Worm (Caenorhabditis elegans) whole organism, L4 larva: ENCODE measurements around the gene har-1.

Source experiments
- F37D6.2 ChIP-seq: sonication (generic microtip); optimal IDR thresholded peaks from 2 replicates; lab custom pipeline; 2016; ENCODE audit warnings: mild to moderate bottlenecking, missing genetic modification characterization, missing compliant biosample characterization
- F49E8.2 ChIP-seq: sonication (generic microtip); optimal IDR thresholded peaks from 2 replicates; lab custom pipeline; 2016; ENCODE audit warnings: missing compliant biosample characterization, mild to moderate bottlenecking, missing genetic modification characterization, borderline replicate concordance
- Y105C5A.15 ChIP-seq: fragments of 200-800 bp; sonication (Bioruptor generic); IDR thresholded peaks from 2 replicates; pipeline ENCODE4 v1.3.6; 2022; ENCODE audit warnings: missing genetic modification characterization, missing compliant biosample characterization
- Y5F2A.4 ChIP-seq: fragments of 200-800 bp; sonication (Bioruptor generic); optimal IDR thresholded peaks from 2 replicates; lab custom pipeline; 2018; ENCODE audit warnings: mild to moderate bottlenecking, missing genetic modification characterization, missing compliant biosample characterization
- ZK546.5 ChIP-seq, 2 experiments: sonication (generic microtip); optimal IDR thresholded peaks; 2 replicates each; lab custom pipeline; 2017; ENCODE audit warnings: missing biosample characterization in 2 of 2, missing genetic modification characterization in 2 of 2
- aha-1 ChIP-seq: fragments of 150-350 bp; peaks from one replicate; lab custom pipeline; 2014; ENCODE audit warnings: missing biosample characterization, missing genetic modification characterization
- arid-1 ChIP-seq: fragments of 200-800 bp; sonication (Bioruptor generic); conservative IDR thresholded peaks from 2 replicates; pipeline ENCODE4 v1.3.6; 2022; ENCODE audit warnings: missing genetic modification reagents, missing genetic modification characterization, missing compliant biosample characterization
- ceh-28 ChIP-seq: fragments of 150-350 bp; optimal IDR thresholded peaks from 2 replicates; lab custom pipeline; 2014; ENCODE audit warnings: missing biosample characterization, missing genetic modification reagents, missing genetic modification characterization
- ceh-32 ChIP-seq: sonication (generic microtip); optimal IDR thresholded peaks from 2 replicates; lab custom pipeline; 2016; ENCODE audit warnings: mild to moderate bottlenecking, missing genetic modification characterization, missing compliant biosample characterization; ENCODE audit not compliant: poor library complexity
- ceh-82 ChIP-seq: sonication (generic microtip); optimal IDR thresholded peaks from 2 replicates; lab custom pipeline; 2017; ENCODE audit warnings: missing biosample characterization, missing genetic modification characterization
- ces-1 ChIP-seq: fragments of 150-350 bp; sonication (generic microtip); optimal IDR thresholded peaks from 4 replicates; lab custom pipeline; 2014; ENCODE audit warnings: missing biosample characterization, missing genetic modification reagents, missing genetic modification characterization
- ctbp-1 ChIP-seq: fragments of 200-800 bp; sonication (Bioruptor generic); IDR thresholded peaks from 2 replicates; pipeline ENCODE4 v1.3.6; 2022; ENCODE audit warnings: missing genetic modification reagents, missing genetic modification characterization, missing compliant biosample characterization
- daf-16 ChIP-seq, 3 experiments: sonication (generic microtip); optimal IDR thresholded peaks; 2 replicates each; lab custom pipeline; 2016 to 2017; ENCODE audit warnings: missing genetic modification characterization in 3 of 3, missing genetic modification reagents in 3 of 3, mild to moderate bottlenecking in 2 of 3, missing compliant biosample characterization in 2 of 3, missing biosample characterization in 1 of 3, moderate library complexity in 1 of 3
- daf-19 ChIP-seq: fragments of 200-800 bp; sonication (Bioruptor generic); conservative IDR thresholded peaks from 2 replicates; pipeline ENCODE4 v1.3.6; 2022; ENCODE audit warnings: missing genetic modification characterization, missing compliant biosample characterization
- daf-8 ChIP-seq: fragments of 200-800 bp; sonication (Bioruptor generic); IDR thresholded peaks from 2 replicates; pipeline ENCODE4 v1.3.6; 2022; ENCODE audit warnings: missing genetic modification characterization, missing compliant biosample characterization
- dmd-8 ChIP-seq: fragments of 200-800 bp; sonication (Bioruptor generic); IDR thresholded peaks from 2 replicates; pipeline ENCODE4 v1.3.6; 2022; ENCODE audit warnings: missing genetic modification characterization, missing compliant biosample characterization
- dpl-1 ChIP-seq: fragments of 150-350 bp; optimal IDR thresholded peaks from 2 replicates; lab custom pipeline; 2014; ENCODE audit warnings: missing biosample characterization, missing genetic modification reagents, missing genetic modification characterization
- egl-27 ChIP-seq: sonication (generic microtip); optimal IDR thresholded peaks from 3 replicates; lab custom pipeline; 2017; ENCODE audit warnings: missing biosample characterization, missing genetic modification reagents, missing genetic modification characterization
- fkh-10 ChIP-seq: fragments of 150-350 bp; optimal IDR thresholded peaks from 2 replicates; lab custom pipeline; 2014; ENCODE audit warnings: missing biosample characterization, missing genetic modification reagents, missing genetic modification characterization
- gei-8 ChIP-seq: fragments of 200-800 bp; sonication (Bioruptor generic); optimal IDR thresholded peaks from 2 replicates; lab custom pipeline; 2018; ENCODE audit warnings: mild to moderate bottlenecking, missing genetic modification characterization, missing compliant biosample characterization
- hlh-11 ChIP-seq: fragments of 200-800 bp; sonication (Bioruptor generic); optimal IDR thresholded peaks from 2 replicates; lab custom pipeline; 2018; ENCODE audit warnings: mild to moderate bottlenecking, missing genetic modification characterization, missing compliant biosample characterization
- hmg-1.1 ChIP-seq: fragments of 200-800 bp; sonication (Bioruptor generic); IDR thresholded peaks from 2 replicates; pipeline ENCODE4 v1.3.6; 2022; ENCODE audit warnings: missing genetic modification reagents, missing genetic modification characterization, missing compliant biosample characterization
- lin-13 ChIP-seq: fragments of 150-350 bp; optimal IDR thresholded peaks from 2 replicates; lab custom pipeline; 2014; ENCODE audit warnings: missing biosample characterization, missing genetic modification reagents, missing genetic modification characterization
- lin-38 ChIP-seq: fragments of 200-800 bp; sonication (Bioruptor generic); IDR thresholded peaks from 2 replicates; pipeline ENCODE4 v1.3.6; 2022; ENCODE audit warnings: missing genetic modification reagents, missing genetic modification characterization, missing compliant biosample characterization
- madf-9 ChIP-seq: fragments of 200-800 bp; sonication (Bioruptor generic); conservative IDR thresholded peaks from 2 replicates; pipeline ENCODE4 v1.3.6; 2022; ENCODE audit warnings: missing genetic modification reagents, missing genetic modification characterization, missing compliant biosample characterization
- mep-1 ChIP-seq: fragments of 150-350 bp; sonication (generic microtip); optimal IDR thresholded peaks from 3 replicates; lab custom pipeline; 2014; ENCODE audit warnings: missing biosample characterization, missing genetic modification characterization
- mxl-3 ChIP-seq: fragments of 200-800 bp; sonication (Bioruptor generic); optimal IDR thresholded peaks from 2 replicates; lab custom pipeline; 2018; ENCODE audit warnings: mild to moderate bottlenecking, missing genetic modification characterization, missing compliant biosample characterization
- nhr-102 ChIP-seq: sonication (generic microtip); optimal IDR thresholded peaks from 2 replicates; lab custom pipeline; 2016; ENCODE audit warnings: mild to moderate bottlenecking, missing genetic modification characterization, moderate library complexity, missing compliant biosample characterization
- nhr-11 ChIP-seq: fragments of 150-350 bp; optimal IDR thresholded peaks from 2 replicates; lab custom pipeline; 2014; ENCODE audit warnings: missing biosample characterization, missing genetic modification characterization
- nhr-111 ChIP-seq: fragments of 200-800 bp; sonication (Bioruptor generic); optimal IDR thresholded peaks from 2 replicates; lab custom pipeline; 2018; ENCODE audit warnings: mild to moderate bottlenecking, missing genetic modification characterization, missing compliant biosample characterization
- nhr-41 ChIP-seq: fragments of 200-800 bp; sonication (Bioruptor generic); IDR thresholded peaks from 2 replicates; pipeline ENCODE4 v1.3.6; 2022; ENCODE audit warnings: missing genetic modification reagents, missing genetic modification characterization, missing compliant biosample characterization
- nhr-48 ChIP-seq: sonication (generic microtip); optimal IDR thresholded peaks from 2 replicates; lab custom pipeline; 2016; ENCODE audit warnings: mild to moderate bottlenecking, missing genetic modification characterization, missing compliant biosample characterization
- nhr-6 ChIP-seq: fragments of 150-350 bp; optimal IDR thresholded peaks from 2 replicates; lab custom pipeline; 2014; ENCODE audit warnings: missing biosample characterization, missing genetic modification characterization
- php-3 ChIP-seq: fragments of 200-800 bp; sonication (Bioruptor generic); IDR thresholded peaks from 2 replicates; pipeline ENCODE4 v1.3.6; 2022; ENCODE audit warnings: missing genetic modification reagents, missing genetic modification characterization, missing compliant biosample characterization
- saeg-2 ChIP-seq: fragments of 200-800 bp; sonication (Bioruptor generic); IDR thresholded peaks from 2 replicates; pipeline ENCODE4 v1.3.6; 2022; ENCODE audit warnings: missing genetic modification reagents, missing genetic modification characterization, missing compliant biosample characterization
- snpc-1.2 ChIP-seq: fragments of 200-800 bp; sonication (Bioruptor generic); IDR thresholded peaks from 2 replicates; pipeline ENCODE4 v1.3.6; 2022; ENCODE audit warnings: missing genetic modification reagents, missing genetic modification characterization, missing compliant biosample characterization
- unc-62 ChIP-seq, 3 experiments: fragments of 150-350 bp in 1 of 3; sonication (generic microtip); optimal IDR thresholded peaks in 2 of 3; peaks in 1 of 3; 1 replicate in 1 of 3; 2 replicates in 2 of 3; lab custom pipeline; 2014 to 2017; ENCODE audit warnings: missing biosample characterization in 3 of 3, missing genetic modification characterization in 3 of 3, missing genetic modification reagents in 3 of 3, missing genotype in 1 of 3
- vab-7 ChIP-seq: fragments of 200-800 bp; sonication (Bioruptor generic); IDR thresholded peaks from 2 replicates; pipeline ENCODE4 v1.3.6; 2022; ENCODE audit warnings: missing genetic modification reagents, missing genetic modification characterization, missing compliant biosample characterization

har-1 gene

ce11 chrIII:4113594-4113993 lies 38.3 kb upstream of the har-1 start:
- TF ChIP-seq unc-62 (GFP tag; optimal IDR thresholded peaks at IDR 0.05 in 1 of 2; lab: Kevin White, UChicago) (peak in 1 of 2 experiments; percentile 70), unc-62 (tag; optimal IDR thresholded peaks at IDR 0.05; lab: Kevin White, UChicago) (no peak), vab-7 (no peak), hmg-1.1 (GFP tag; lab: Robert Waterston, UW) (0 out of 2 replicates have a peak, but pooled peaks have one; percentile 9), nhr-11 (tag; lab: Kevin White, UChicago) (peak; percentile 26), daf-16 (GFP tag; optimal IDR thresholded peaks at IDR 0.05; lab: Kevin White, UChicago) (peak in 1 of 2 experiments; percentile 26), daf-16 (tag; optimal IDR thresholded peaks at IDR 0.05; lab: Kevin White, UChicago) (no peak), hlh-11 (tag; lab: Kevin White, UChicago) (peak; percentile 12)

DNA sequence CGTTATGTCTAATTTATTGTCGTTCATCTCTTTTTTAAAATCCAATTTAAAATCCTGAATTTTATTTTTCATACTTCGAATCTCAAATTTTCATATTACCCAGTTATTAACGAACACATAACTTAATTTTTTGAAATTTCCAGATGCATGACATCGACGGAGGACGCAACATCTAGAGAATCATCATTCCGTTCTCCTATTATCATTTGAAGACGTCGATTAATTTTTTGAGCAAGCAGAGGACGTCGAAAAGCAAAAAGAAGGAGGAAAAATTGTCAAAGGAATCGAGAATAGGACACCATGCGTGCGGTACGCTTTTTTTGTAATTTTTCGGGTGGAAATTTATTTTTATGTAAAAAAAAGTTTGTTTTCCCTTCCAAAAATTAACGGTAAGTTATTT lies 36.8 kb upstream of the har-1 start, which contains the start of gene unc-103:
unc-103 (plus strand) TSS at position 301 of the 400 bp plus-strand sequence.
- no peak for TF ChIP-seq mxl-3 (GFP tag; lab: Kevin White, UChicago)
- no peak for TF ChIP-seq nhr-11 (tag; lab: Kevin White, UChicago)
- TF ChIP-seq F49E8.2 (tag; lab: Kevin White, UChicago), result no peak
- TF ChIP-seq daf-8, result no peak
- TF ChIP-seq arid-1, result no peak
- no peak for TF ChIP-seq ctbp-1 (GFP tag; lab: Robert Waterston, UW)
- no peak for TF ChIP-seq nhr-41
- no peak for TF ChIP-seq F37D6.2 (tag; lab: Kevin White, UChicago)
- TF ChIP-seq madf-9 (GFP tag; lab: Robert Waterston, UW), result no peak
- TF ChIP-seq nhr-102 (tag; lab: Kevin White, UChicago), result no peak
- no peak for TF ChIP-seq fkh-10 (GFP tag; lab: Kevin White, UChicago)
- TF ChIP-seq Y5F2A.4 (GFP tag; lab: Kevin White, UChicago), result no peak
- TF ChIP-seq ceh-28 (tag; lab: Kevin White, UChicago), result no peak
- TF ChIP-seq nhr-111, result no peak
- TF ChIP-seq php-3 (GFP tag; lab: Robert Waterston, UW), result no peak
- TF ChIP-seq snpc-1.2 (GFP tag; lab: Robert Waterston, UW), result no peak

ce11 chrIII:4119736-4120135 lies 32.1 kb upstream of the har-1 start:
- no peak for TF ChIP-seq daf-19 (GFP tag; lab: Robert Waterston, UW)
- TF ChIP-seq ceh-82 (tag; lab: Kevin White, UChicago), result no peak
- no peak for TF ChIP-seq ZK546.5 (tag; optimal IDR thresholded peaks at IDR 0.05; lab: Kevin White, UChicago)
- TF ChIP-seq Y105C5A.15 (GFP tag; lab: Robert Waterston, UW), result no peak
- no peak for TF ChIP-seq mep-1
- no peak for TF ChIP-seq php-3 (GFP tag; lab: Robert Waterston, UW)
- no peak for TF ChIP-seq dpl-1 (GFP tag; lab: Kevin White, UChicago)
- no peak for TF ChIP-seq lin-38 (GFP tag; lab: Robert Waterston, UW)
- TF ChIP-seq fkh-10 (GFP tag; lab: Kevin White, UChicago), result no peak
- TF ChIP-seq dmd-8, result no peak
- TF ChIP-seq aha-1 (tag; lab: Kevin White, UChicago), result peak; percentile 74
- peak; percentile 54 for TF ChIP-seq ces-1

- TF ChIP-seq mxl-3 (GFP tag; lab: Kevin White, UChicago), result no peak
- TF ChIP-seq aha-1 (tag; lab: Kevin White, UChicago), result peak; percentile 66
- no peak for TF ChIP-seq madf-9 (GFP tag; lab: Robert Waterston, UW)
- no peak for TF ChIP-seq lin-13
These were observed 31.5 kb upstream of the har-1 start for ce11 chrIII:4120386-4120785.

DNA sequence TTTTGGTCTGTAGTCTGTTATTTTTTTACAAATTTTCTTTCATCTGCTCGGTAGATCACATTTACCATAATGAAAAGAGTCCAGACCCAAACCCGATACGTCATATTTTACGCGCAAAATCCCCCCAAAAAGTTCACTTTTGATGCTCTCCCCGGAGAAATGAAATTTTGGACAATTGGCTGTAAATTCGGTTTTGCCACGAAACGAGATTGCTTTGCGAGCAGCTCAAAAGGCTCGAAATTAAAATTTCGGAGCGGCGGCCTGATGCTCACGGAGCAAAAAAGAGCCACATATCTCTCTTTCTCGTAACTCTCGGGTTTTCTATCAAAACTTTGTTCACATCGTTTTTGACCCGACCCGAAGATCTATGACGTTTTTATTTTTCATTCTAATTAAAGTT lies 28.6 kb upstream of the har-1 start:
- TF ChIP-seq nhr-6 (tag; lab: Kevin White, UChicago) (no peak), ZK546.5 (tag; optimal IDR thresholded peaks at IDR 0.05; lab: Kevin White, UChicago) (no peak), saeg-2 (GFP tag; lab: Robert Waterston, UW) (no peak), ceh-32 (tag; lab: Kevin White, UChicago) (no peak), egl-27 (no peak), gei-8 (GFP tag; lab: Kevin White, UChicago) (no peak), nhr-48 (tag; lab: Kevin White, UChicago) (no peak), nhr-102 (tag; lab: Kevin White, UChicago) (no peak), hlh-11 (tag; lab: Kevin White, UChicago) (no peak)
